Worm (Caenorhabditis elegans): ENCODE results near the gene rig-4.

The rig-4 gene

ce11 chrIV:8016694-8017093 lies 12.8 kb upstream of the rig-4 start, which contains the start of gene elpc-4:
Gene elpc-4, plus strand, starts transcription at chrIV:8016994.
- TF ChIP-seq M03D4.4 (tag; optimal IDR thresholded peaks at IDR 0.05) (no peak), hlh-1 (tag; optimal IDR thresholded peaks at IDR 0.05) (no peak), lin-13 (tag; optimal IDR thresholded peaks at IDR 0.05) (no peak), pha-4 (tag; optimal IDR thresholded peaks at IDR 0.05) (no peak), unc-62 (GFP tag; optimal IDR thresholded peaks at IDR 0.05) (no peak), unc-120 (tag; optimal IDR thresholded peaks at IDR 0.05; ENCODE audit: poor library complexity, severe bottlenecking) (no peak), blmp-1 (tag; optimal IDR thresholded peaks at IDR 0.05) (no peak), nhr-12 (tag; optimal IDR thresholded peaks at IDR 0.05) (no peak), lsy-2 (tag; optimal IDR thresholded peaks at IDR 0.05) (no peak), nhr-28 (tag; optimal IDR thresholded peaks at IDR 0.05) (no peak), mep-1 (tag; optimal IDR thresholded peaks at IDR 0.05) (no peak), snpc-4 (tag; optimal IDR thresholded peaks at IDR 0.05) (no peak), nhr-76 (tag; optimal IDR thresholded peaks at IDR 0.05) (no peak), ceh-39 (tag; optimal IDR thresholded peaks at IDR 0.05) (no peak)

ce11 chrIV:8015726-8016312 lies 11.9 kb upstream of the rig-4 start, which contains the start of gene C26B2.7:
Gene C26B2.7, plus strand, starts transcription at chrIV:8016274.
- TF ChIP-seq mep-1 (tag; optimal IDR thresholded peaks at IDR 0.05) (peak; percentile 20), unc-120 (tag; optimal IDR thresholded peaks at IDR 0.05; ENCODE audit: poor library complexity, severe bottlenecking) (peak; percentile 18), ham-2 (GFP tag; optimal IDR thresholded peaks at IDR 0.05) (peak; percentile 31), ces-1 (GFP tag; optimal IDR thresholded peaks at IDR 0.05) (peak; percentile 70), sptf-1 (tag; optimal IDR thresholded peaks at IDR 0.05) (peak; percentile 79), lin-32 (GFP tag; optimal IDR thresholded peaks at IDR 0.05) (peak; percentile 22), lsy-2 (tag; optimal IDR thresholded peaks at IDR 0.05) (peak; percentile 41), mls-2 (tag; optimal IDR thresholded peaks at IDR 0.05) (peak; percentile 34), M03D4.4 (tag; optimal IDR thresholded peaks at IDR 0.05) (peak; percentile 35), bed-3 (GFP tag; optimal IDR thresholded peaks at IDR 0.05) (peak; percentile 3), drap-1 (GFP tag; optimal IDR thresholded peaks at IDR 0.05) (peak; percentile 11)

ce11 chrIV:8013849-8014248 lies 9.9 kb upstream of the rig-4 start, which contains the start of gene C26B2.8:
Gene C26B2.8, plus strand, starts transcription at chrIV:8014149.
- no peak for TF ChIP-seq snpc-4 (tag; optimal IDR thresholded peaks at IDR 0.05)
- no peak for TF ChIP-seq ztf-11 (tag; optimal IDR thresholded peaks at IDR 0.05)
- TF ChIP-seq pha-4 (tag; optimal IDR thresholded peaks at IDR 0.05): no peak
- no peak for TF ChIP-seq elt-3 (tag; optimal IDR thresholded peaks at IDR 0.05)
- TF ChIP-seq ham-2 (GFP tag; optimal IDR thresholded peaks at IDR 0.05): no peak
- TF ChIP-seq nhr-76 (tag; optimal IDR thresholded peaks at IDR 0.05): no peak
- TF ChIP-seq flh-1 (GFP tag; optimal IDR thresholded peaks at IDR 0.05): no peak

ce11 chrIV:8012330-8012729 lies 8.4 kb upstream of the rig-4 start, which contains the start of gene Y42H9B.3:
Gene Y42H9B.3, minus strand, starts transcription at chrIV:8012430.
- TF ChIP-seq nhr-2 (tag; optimal IDR thresholded peaks at IDR 0.05) (peak; percentile 59), lin-13 (tag; optimal IDR thresholded peaks at IDR 0.05) (no peak)

- TF ChIP-seq mep-1 (tag; optimal IDR thresholded peaks at IDR 0.05) (no peak), lsy-2 (tag; optimal IDR thresholded peaks at IDR 0.05) (peak; percentile 5)
Measured at ce11 chrIV:8010521-8010920, 6.6 kb upstream of the rig-4 start.

- TF ChIP-seq blmp-1 (tag; optimal IDR thresholded peaks at IDR 0.05) (peak; percentile 62), ham-2 (GFP tag; optimal IDR thresholded peaks at IDR 0.05) (peak; percentile 47), mls-2 (tag; optimal IDR thresholded peaks at IDR 0.05) (peak; percentile 10), sem-2 (GFP tag; optimal IDR thresholded peaks at IDR 0.05) (no peak), ceh-39 (tag; optimal IDR thresholded peaks at IDR 0.05) (no peak), lin-13 (tag; optimal IDR thresholded peaks at IDR 0.05) (no peak)
Measured at ce11 chrIV:8009374-8009773, 5.5 kb upstream of the rig-4 start.

- TF ChIP-seq mls-2 (tag; optimal IDR thresholded peaks at IDR 0.05) (peak; percentile 0), elt-1 (tag; optimal IDR thresholded peaks at IDR 0.05; ENCODE audit: borderline replicate concordance, insufficient read depth) (no peak), ham-2 (GFP tag; optimal IDR thresholded peaks at IDR 0.05) (peak; percentile 63), ces-1 (GFP tag; optimal IDR thresholded peaks at IDR 0.05) (no peak), lsy-2 (tag; optimal IDR thresholded peaks at IDR 0.05) (no peak), nhr-28 (tag; optimal IDR thresholded peaks at IDR 0.05) (no peak), tbx-8 (GFP tag; optimal IDR thresholded peaks at IDR 0.05) (no peak), unc-39 (tag; optimal IDR thresholded peaks at IDR 0.05) (no peak), M03D4.4 (tag; optimal IDR thresholded peaks at IDR 0.05) (no peak), cnd-1 (tag; optimal IDR thresholded peaks at IDR 0.05) (peak; percentile 17), pha-4 (tag; optimal IDR thresholded peaks at IDR 0.05) (no peak), blmp-1 (tag; optimal IDR thresholded peaks at IDR 0.05) (no peak), nhr-2 (tag; optimal IDR thresholded peaks at IDR 0.05) (peak; percentile 98)
Measured at ce11 chrIV:8008137-8008536, 4.2 kb upstream of the rig-4 start.

All from whole organism, mixed stage, embryonic.